Worm (Caenorhabditis elegans) whole organism, dauer: ENCODE data around the gene lgc-19.

Source experiments
- unc-62 ChIP-seq: sonication (generic microtip); optimal IDR thresholded peaks from 2 replicates; lab custom pipeline; 2017; ENCODE audit warnings: missing biosample characterization, missing genetic modification reagents, missing genetic modification characterization

Gene lgc-19

DNA sequence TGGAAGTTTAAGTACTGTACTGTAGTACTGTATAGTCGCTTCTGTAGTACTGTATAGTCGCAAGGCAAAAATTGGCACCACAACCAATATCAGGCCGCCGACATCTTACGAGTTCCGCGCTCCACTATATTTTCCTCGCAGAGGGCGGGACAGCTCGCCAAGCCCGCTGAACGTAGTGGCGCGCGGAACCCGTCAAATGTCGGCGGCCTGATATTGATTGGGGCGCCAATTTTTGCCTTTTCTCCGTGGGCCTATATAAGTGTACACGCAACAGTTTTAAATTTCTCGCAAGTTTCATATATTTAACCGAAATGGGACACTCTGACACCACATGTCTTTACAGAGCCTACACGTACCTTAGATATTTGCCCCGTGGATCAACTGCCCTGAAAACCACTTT is 12.5 kb downstream of the lgc-19 start:
- no peak for TF ChIP-seq unc-62 (GFP tag; lab: Kevin White, UChicago)

ce11 chrIV:15946507-15946906 is 16.0 kb downstream of the lgc-19 start, which contains the start of gene skr-10:
TSS of gene skr-10 (plus strand) at chrIV:15946807.
- no peak for TF ChIP-seq unc-62 (GFP tag; lab: Kevin White, UChicago)

- TF ChIP-seq unc-62 (GFP tag; lab: Kevin White, UChicago) = no peak
Observed at ce11 chrIV:15941403-15941802, 21.1 kb downstream of the lgc-19 start, which contains the start of gene Y105C5B.11. TSS of gene Y105C5B.11 (minus strand) at chrIV:15941503.

- TF ChIP-seq unc-62 (GFP tag; lab: Kevin White, UChicago) = no peak
Observed at ce11 chrIV:15940811-15941210, 21.7 kb downstream of the lgc-19 start.

DNA sequence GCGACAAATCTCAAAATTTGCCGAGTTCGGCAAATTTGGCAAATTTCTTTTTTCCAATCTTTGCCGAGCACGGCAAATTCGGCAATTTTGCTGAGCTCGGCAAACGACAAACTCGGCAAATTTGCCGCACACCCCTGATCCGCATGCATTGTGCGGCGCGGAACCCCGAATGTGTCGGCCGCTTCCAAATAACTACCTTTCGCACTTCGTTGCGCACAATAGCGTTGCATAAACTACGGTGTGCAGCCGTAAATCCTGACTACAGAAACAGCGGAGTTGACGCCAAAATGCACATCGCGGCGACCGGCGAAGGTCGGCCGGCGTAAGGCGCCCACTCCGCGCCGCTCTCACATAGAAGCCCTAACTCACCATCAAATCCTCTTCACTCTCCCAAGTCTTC is 24.0 kb downstream of the lgc-19 start:
- TF ChIP-seq unc-62 (GFP tag; lab: Kevin White, UChicago) = no peak

ce11 chrIV:15937088-15937487 is 25.4 kb downstream of the lgc-19 start:
- TF ChIP-seq unc-62 (GFP tag; lab: Kevin White, UChicago) = no peak

DNA sequence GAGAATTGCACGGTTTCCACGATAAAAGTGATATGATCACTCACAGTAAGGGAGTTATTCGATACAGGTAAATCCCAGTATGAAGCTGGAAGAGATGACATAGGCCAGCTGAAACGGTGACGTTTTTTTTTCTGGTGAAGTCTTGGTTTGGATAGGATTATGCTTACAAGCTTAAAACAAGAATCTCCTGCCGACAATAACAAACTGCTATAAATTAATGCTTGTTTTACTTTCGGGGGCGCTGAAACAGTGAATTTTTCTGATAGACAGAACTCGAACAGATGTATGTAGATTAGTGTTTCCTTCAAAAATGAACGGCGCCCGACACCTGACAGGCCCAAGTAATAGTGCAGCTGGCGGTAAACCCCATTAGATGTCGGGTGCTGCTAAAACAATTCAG is 28.7 kb downstream of the lgc-19 start, which contains the start of gene srv-16:
TSS of gene srv-16 (minus strand) at position 101 of the 400 bp plus-strand sequence.
- no peak for TF ChIP-seq unc-62 (GFP tag; lab: Kevin White, UChicago)

DNA sequence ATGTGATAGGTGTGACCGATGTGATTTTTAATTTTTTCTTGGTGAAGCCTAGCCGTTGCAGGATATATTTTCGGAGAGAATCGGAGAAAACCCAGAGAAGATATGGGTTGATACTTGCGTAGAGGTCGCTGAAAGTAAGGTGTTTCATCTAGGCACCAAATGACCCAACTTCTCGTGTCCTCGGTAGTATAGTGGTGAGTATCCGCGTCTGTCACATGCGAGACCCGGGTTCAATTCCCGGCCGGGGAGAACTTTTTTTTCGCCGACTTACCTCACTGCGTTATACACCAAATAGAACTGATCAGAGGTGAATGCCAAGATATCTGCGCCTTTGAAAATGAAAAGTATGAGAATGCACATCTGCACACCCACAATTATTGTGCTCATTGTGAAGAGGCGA is 30.7 kb downstream of the lgc-19 start:
- no peak for TF ChIP-seq unc-62 (GFP tag; lab: Kevin White, UChicago)

ce11 chrIV:15931176-15931575 is 31.3 kb downstream of the lgc-19 start:
- no peak for TF ChIP-seq unc-62 (GFP tag; lab: Kevin White, UChicago)

ce11 chrIV:15930694-15931093 is 31.8 kb downstream of the lgc-19 start:
- no peak for TF ChIP-seq unc-62 (GFP tag; lab: Kevin White, UChicago)

- no peak for TF ChIP-seq unc-62 (GFP tag; lab: Kevin White, UChicago)
Observed at ce11 chrIV:15930281-15930680, 32.2 kb downstream of the lgc-19 start, which contains the start of gene Y105C5B.9. TSS of gene Y105C5B.9 (plus strand) at chrIV:15930581.

DNA sequence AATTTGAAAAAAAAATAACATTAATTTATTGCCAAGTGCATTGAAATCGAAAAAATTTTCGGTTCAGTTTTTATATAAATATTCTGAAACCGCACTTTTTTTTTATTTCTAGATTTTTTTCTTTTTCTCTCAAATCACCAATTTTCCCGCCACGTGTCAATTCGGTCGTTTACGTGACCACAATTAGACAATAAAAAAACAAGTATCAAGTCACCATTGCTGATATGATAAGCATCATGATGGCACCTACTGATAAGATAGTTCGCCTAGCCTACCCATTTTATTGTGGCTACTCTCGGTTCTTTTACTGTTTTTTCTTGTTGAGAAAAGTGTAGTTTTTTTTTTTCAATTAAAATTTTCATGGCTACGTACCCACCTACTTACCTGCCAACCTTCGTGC is 32.7 kb downstream of the lgc-19 start:
- TF ChIP-seq unc-62 (GFP tag; lab: Kevin White, UChicago) = no peak

ce11 chrIV:15926746-15927145 is 35.8 kb downstream of the lgc-19 start, which contains the start of gene Y105C5B.8:
TSS of gene Y105C5B.8 (minus strand) at chrIV:15926846.
- TF ChIP-seq unc-62 (GFP tag; lab: Kevin White, UChicago) = no peak

- TF ChIP-seq unc-62 (GFP tag; lab: Kevin White, UChicago) = no peak
Observed at ce11 chrIV:15923000-15923399, 39.5 kb downstream of the lgc-19 start.

DNA sequence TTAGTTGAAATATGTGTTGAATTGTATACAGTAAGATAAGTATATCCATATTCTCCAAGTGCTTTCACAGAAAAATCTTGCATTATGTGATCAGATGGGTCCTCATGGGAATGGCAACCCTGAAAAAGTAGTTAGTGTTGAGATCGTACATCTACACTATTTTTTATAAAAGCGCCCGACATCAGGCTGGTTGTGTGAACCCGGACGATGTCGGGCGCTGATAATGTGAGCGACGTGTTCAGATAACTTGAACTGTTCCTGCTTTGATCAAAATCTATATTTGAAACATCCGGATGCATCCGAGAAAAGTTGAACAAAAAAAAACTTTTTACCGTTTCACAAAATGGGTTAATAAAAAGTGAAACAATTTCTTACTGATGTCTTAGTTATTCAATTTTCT is 47.5 kb downstream of the lgc-19 start:
- no peak for TF ChIP-seq unc-62 (GFP tag; lab: Kevin White, UChicago)

DNA sequence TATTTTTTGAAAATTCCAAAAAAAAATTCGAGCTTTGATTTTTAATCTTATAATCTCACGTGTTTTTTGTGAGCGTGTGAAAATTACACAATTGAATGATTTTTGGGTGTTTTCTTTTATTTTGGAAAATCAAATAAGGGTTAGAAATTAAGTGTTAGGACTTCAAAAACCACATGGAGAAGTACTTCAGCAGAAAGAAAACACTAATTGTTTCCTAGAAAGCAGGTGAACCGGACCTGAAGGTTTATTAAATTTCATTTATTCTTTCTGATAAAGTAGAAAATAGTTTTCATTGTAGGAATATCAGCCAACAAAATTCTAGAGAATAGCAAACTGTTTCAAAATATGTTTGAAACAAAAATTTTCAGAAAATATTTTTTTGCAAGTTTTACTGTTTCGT is 54.3 kb downstream of the lgc-19 start:
- no peak for TF ChIP-seq unc-62 (GFP tag; lab: Kevin White, UChicago)
